Worm (Caenorhabditis elegans) whole organism, late embryonic: ENCODE measurements around the gene zfp-1.

Experiments used
- C08G9.2 ChIP-seq: sonication (generic microtip); optimal IDR thresholded peaks from 2 replicates; lab custom pipeline; 2016; ENCODE audit warnings: mild to moderate bottlenecking, missing genetic modification characterization, moderate library complexity, missing compliant biosample characterization
- C38D4.7 ChIP-seq: fragments of 200-800 bp; sonication (Bioruptor generic); optimal IDR thresholded peaks from 2 replicates; lab custom pipeline; 2018; ENCODE audit warnings: mild to moderate bottlenecking, missing genetic modification characterization, moderate library complexity, missing compliant biosample characterization
- K02D7.2 ChIP-seq: sonication (generic microtip); optimal IDR thresholded peaks from 2 replicates; lab custom pipeline; 2017; ENCODE audit warnings: mild to moderate bottlenecking, missing genetic modification characterization, missing compliant biosample characterization
- ahr-1 ChIP-seq: sonication (generic microtip); optimal IDR thresholded peaks from 2 replicates; lab custom pipeline; 2016; ENCODE audit warnings: missing genetic modification characterization, missing compliant biosample characterization
- ama-1 ChIP-seq: fragments of 150-350 bp; optimal IDR thresholded peaks from 2 replicates; lab custom pipeline; 2014
- ceh-14 ChIP-seq: sonication (generic microtip); optimal IDR thresholded peaks from 2 replicates; lab custom pipeline; 2016; ENCODE audit warnings: missing genotype, missing genetic modification characterization, missing compliant biosample characterization
- ceh-18 ChIP-seq: sonication (generic microtip); optimal IDR thresholded peaks from 2 replicates; lab custom pipeline; 2016; ENCODE audit warnings: missing genetic modification characterization, missing compliant biosample characterization
- ceh-19 ChIP-seq: fragments of 200-800 bp; sonication (Bioruptor generic); optimal IDR thresholded peaks from 2 replicates; lab custom pipeline; 2018; ENCODE audit warnings: mild to moderate bottlenecking, missing genetic modification characterization, missing compliant biosample characterization
- ceh-2 ChIP-seq: sonication (generic microtip); optimal IDR thresholded peaks from 2 replicates; lab custom pipeline; 2016; ENCODE audit warnings: missing genotype, missing genetic modification characterization, missing compliant biosample characterization
- ceh-24 ChIP-seq: sonication (generic microtip); optimal IDR thresholded peaks from 2 replicates; lab custom pipeline; 2016; ENCODE audit warnings: mild to moderate bottlenecking, missing genetic modification characterization, missing compliant biosample characterization
- ceh-30 ChIP-seq: fragments of 150-350 bp; optimal IDR thresholded peaks from 2 replicates; lab custom pipeline; 2014; ENCODE audit warnings: missing biosample characterization, missing genetic modification characterization
- ceh-31 ChIP-seq: sonication (generic microtip); optimal IDR thresholded peaks from 2 replicates; lab custom pipeline; 2016; ENCODE audit warnings: missing genetic modification characterization, missing compliant biosample characterization
- elt-4 ChIP-seq: sonication (generic microtip); optimal IDR thresholded peaks from 2 replicates; lab custom pipeline; 2016; ENCODE audit warnings: missing genetic modification characterization, missing compliant biosample characterization
- ets-4 ChIP-seq: sonication (generic microtip); optimal IDR thresholded peaks from 2 replicates; lab custom pipeline; 2016; ENCODE audit warnings: missing genetic modification characterization, missing compliant biosample characterization
- eyg-1 ChIP-seq: sonication (generic microtip); optimal IDR thresholded peaks from 2 replicates; lab custom pipeline; 2016; ENCODE audit warnings: missing genotype, missing genetic modification characterization, missing compliant biosample characterization
- fkh-6 ChIP-seq: sonication (generic microtip); optimal IDR thresholded peaks from 2 replicates; lab custom pipeline; 2016; ENCODE audit warnings: missing genetic modification characterization, missing compliant biosample characterization
- hlh-15 ChIP-seq: sonication (generic microtip); optimal IDR thresholded peaks from 2 replicates; lab custom pipeline; 2016; ENCODE audit warnings: missing genetic modification characterization, missing compliant biosample characterization
- hlh-30 ChIP-seq: sonication (generic microtip); optimal IDR thresholded peaks from 2 replicates; lab custom pipeline; 2017; ENCODE audit warnings: antibody characterized with exemption, missing genetic modification characterization, missing compliant biosample characterization; ENCODE audit not compliant: insufficient read depth
- hlh-6 ChIP-seq: sonication (generic microtip); optimal IDR thresholded peaks from 2 replicates; lab custom pipeline; 2016; ENCODE audit warnings: missing genotype, missing genetic modification characterization, missing compliant biosample characterization
- lin-11 ChIP-seq: fragments of 200-800 bp; sonication (Bioruptor generic); optimal IDR thresholded peaks from 2 replicates; lab custom pipeline; 2018; ENCODE audit warnings: mild to moderate bottlenecking, missing genetic modification characterization, missing compliant biosample characterization
- madf-2 ChIP-seq: sonication (generic microtip); optimal IDR thresholded peaks from 2 replicates; lab custom pipeline; 2017; ENCODE audit warnings: missing genetic modification characterization, missing compliant biosample characterization
- mec-3 ChIP-seq: sonication (generic microtip); optimal IDR thresholded peaks from 2 replicates; lab custom pipeline; 2016; ENCODE audit warnings: borderline replicate concordance, missing genetic modification characterization, missing compliant biosample characterization
- nhr-11 ChIP-seq: fragments of 150-350 bp; optimal IDR thresholded peaks from 2 replicates; lab custom pipeline; 2014; ENCODE audit warnings: missing biosample characterization, missing genetic modification characterization
- npax-4 ChIP-seq: sonication (generic microtip); optimal IDR thresholded peaks from 2 replicates; lab custom pipeline; 2016; ENCODE audit warnings: missing genetic modification characterization, missing compliant biosample characterization
- pag-3 ChIP-seq: sonication (generic microtip); optimal IDR thresholded peaks from 2 replicates; lab custom pipeline; 2016; ENCODE audit warnings: missing compliant biosample characterization, missing genetic modification characterization, borderline replicate concordance
- pha-2 ChIP-seq: sonication (generic microtip); optimal IDR thresholded peaks from 2 replicates; lab custom pipeline; 2017; ENCODE audit warnings: mild to moderate bottlenecking, missing genetic modification characterization, missing compliant biosample characterization
- pqm-1 ChIP-seq: sonication (generic microtip); optimal IDR thresholded peaks from 2 replicates; lab custom pipeline; 2016; ENCODE audit warnings: missing genetic modification characterization, missing compliant biosample characterization
- ref-2 ChIP-seq: sonication (generic microtip); optimal IDR thresholded peaks from 2 replicates; lab custom pipeline; 2016; ENCODE audit warnings: missing genetic modification characterization, missing compliant biosample characterization
- rnt-1 ChIP-seq: sonication (generic microtip); optimal IDR thresholded peaks from 2 replicates; lab custom pipeline; 2016; ENCODE audit warnings: missing genetic modification characterization, missing compliant biosample characterization
- sox-2 ChIP-seq: fragments of 200-800 bp; sonication (Bioruptor generic); IDR thresholded peaks from 2 replicates; pipeline ENCODE4 v1.3.6; 2022; ENCODE audit warnings: missing genetic modification reagents, missing genetic modification characterization, missing compliant biosample characterization
- syd-9 ChIP-seq: sonication (generic microtip); optimal IDR thresholded peaks from 2 replicates; lab custom pipeline; 2016; ENCODE audit warnings: mild to moderate bottlenecking, missing genetic modification characterization, moderate library complexity, missing compliant biosample characterization
- tbx-2 ChIP-seq: sonication (generic microtip); optimal IDR thresholded peaks from 2 replicates; lab custom pipeline; 2016; ENCODE audit warnings: missing genetic modification characterization, missing compliant biosample characterization
- unc-3 ChIP-seq, 2 experiments: fragments of 200-800 bp in 1 of 2; sonication (Bioruptor generic) in 1 of 2; sonication (generic microtip) in 1 of 2; conservative IDR thresholded peaks in 1 of 2; optimal IDR thresholded peaks in 1 of 2; 2 replicates each; pipeline versions ENCODE4 v1.3.6 to Lab custom; 2016 to 2022; ENCODE audit warnings: missing compliant biosample characterization in 2 of 2, missing genetic modification characterization in 2 of 2, missing genetic modification reagents in 1 of 2
- unc-42 ChIP-seq: sonication (generic microtip); optimal IDR thresholded peaks from 2 replicates; lab custom pipeline; 2016; ENCODE audit warnings: missing genotype, missing genetic modification characterization, missing compliant biosample characterization
- unc-55 ChIP-seq: sonication (generic microtip); optimal IDR thresholded peaks from 2 replicates; lab custom pipeline; 2017; ENCODE audit warnings: missing biosample characterization, missing genetic modification reagents, missing genetic modification characterization
- zip-5 ChIP-seq: sonication (generic microtip); optimal IDR thresholded peaks from 2 replicates; lab custom pipeline; 2016; ENCODE audit warnings: missing genetic modification characterization, missing compliant biosample characterization
- ztf-16 ChIP-seq: sonication (generic microtip); optimal IDR thresholded peaks from 2 replicates; lab custom pipeline; 2017; ENCODE audit warnings: missing genetic modification characterization, missing compliant biosample characterization

The zfp-1 gene

ce11 chrIII:8824556-8824955 lies 33.2 kb downstream of the zfp-1 start:
- TF ChIP-seq syd-9 (tag; lab: Kevin White, UChicago) (no peak), elt-4 (tag; lab: Kevin White, UChicago) (no peak), fkh-6 (tag; lab: Kevin White, UChicago) (no peak), pqm-1 (no peak), nhr-11 (tag; lab: Kevin White, UChicago) (no peak), rnt-1 (no peak), pha-2 (tag; lab: Kevin White, UChicago) (no peak), ceh-19 (GFP tag; lab: Kevin White, UChicago) (no peak), hlh-15 (tag; lab: Kevin White, UChicago) (no peak), madf-2 (no peak), hlh-6 (tag; lab: Kevin White, UChicago) (no peak)

ce11 chrIII:8827128-8827527 lies 35.8 kb downstream of the zfp-1 start, which contains the start of gene F54F2.9:
F54F2.9 (minus strand) TSS chrIII:8827228.
- TF ChIP-seq lin-11 (tag; lab: Kevin White, UChicago): no peak
- no peak for TF ChIP-seq ahr-1 (tag; lab: Kevin White, UChicago)
- TF ChIP-seq ceh-31 (tag; lab: Kevin White, UChicago): no peak
- TF ChIP-seq ceh-30 (tag; lab: Kevin White, UChicago): no peak
- no peak for TF ChIP-seq hlh-15 (tag; lab: Kevin White, UChicago)
- TF ChIP-seq madf-2: no peak
- no peak for TF ChIP-seq unc-3 (GFP tag; conservative IDR thresholded peaks at IDR 0.05; lab: Robert Waterston, UW)
- no peak for TF ChIP-seq unc-3 (tag; optimal IDR thresholded peaks at IDR 0.05; lab: Kevin White, UChicago)
- no peak for TF ChIP-seq unc-55
- no peak for TF ChIP-seq ceh-19 (GFP tag; lab: Kevin White, UChicago)
- no peak for TF ChIP-seq eyg-1 (tag; lab: Kevin White, UChicago)
- TF ChIP-seq rnt-1: no peak
- no peak for TF ChIP-seq ref-2 (tag; lab: Kevin White, UChicago)
- TF ChIP-seq zip-5 (tag; lab: Kevin White, UChicago): no peak
- TF ChIP-seq ceh-14 (tag; lab: Kevin White, UChicago): no peak
- TF ChIP-seq ceh-18: no peak
- no peak for TF ChIP-seq hlh-30
- no peak for TF ChIP-seq hlh-6 (tag; lab: Kevin White, UChicago)

ce11 chrIII:8829245-8829644 lies 37.9 kb downstream of the zfp-1 start, which contains the start of gene F44E2.3:
F44E2.3 (minus strand) TSS chrIII:8829305.
- TF ChIP-seq tbx-2 (tag; lab: Kevin White, UChicago) (peak; percentile 31), C08G9.2 (tag; lab: Kevin White, UChicago) (peak; percentile 65), unc-42 (peak; percentile 88), ets-4 (tag; lab: Kevin White, UChicago) (peak; percentile 25), ceh-2 (peak; percentile 5), hlh-6 (tag; lab: Kevin White, UChicago) (no peak), pha-2 (tag; lab: Kevin White, UChicago) (no peak), lin-11 (tag; lab: Kevin White, UChicago) (no peak), ceh-31 (tag; lab: Kevin White, UChicago) (peak; percentile 57), ref-2 (tag; lab: Kevin White, UChicago) (no peak)

ce11 chrIII:8831059-8831750 lies 39.9 kb downstream of the zfp-1 start, which contains the start of gene F44E2.10:
F44E2.10 (minus strand) TSS chrIII:8831109.
- TF ChIP-seq unc-42 (no peak), mec-3 (no peak), npax-4 (no peak), unc-55 (no peak), ztf-16 (no peak), pag-3 (tag; lab: Kevin White, UChicago) (no peak), ama-1 (no peak), ceh-24 (no peak), sox-2 (GFP tag; lab: Robert Waterston, UW) (no peak), C38D4.7 (GFP tag; lab: Kevin White, UChicago) (no peak), ahr-1 (tag; lab: Kevin White, UChicago) (no peak), K02D7.2 (tag; lab: Kevin White, UChicago) (no peak)
